Worm (Caenorhabditis elegans): ENCODE measurements around the gene Y59A8B.21.

ce11 chrV:17966747-17967146, 19.3 kb upstream of the Y59A8B.21 start, which contains the start of gene gck-3:
- TF ChIP-seq ztf-11 (tag; optimal IDR thresholded peaks at IDR 0.05): no peak
- TF ChIP-seq nhr-28 (tag; optimal IDR thresholded peaks at IDR 0.05): no peak
- no peak for TF ChIP-seq lsy-2 (tag; optimal IDR thresholded peaks at IDR 0.05)
- TF ChIP-seq unc-62 (GFP tag; optimal IDR thresholded peaks at IDR 0.05): no peak
- no peak for TF ChIP-seq blmp-1 (tag; optimal IDR thresholded peaks at IDR 0.05)
- TF ChIP-seq mep-1 (tag; optimal IDR thresholded peaks at IDR 0.05): no peak
- TF ChIP-seq elt-3 (tag; optimal IDR thresholded peaks at IDR 0.05): no peak
- TF ChIP-seq ces-1 (GFP tag; optimal IDR thresholded peaks at IDR 0.05): no peak
- no peak for TF ChIP-seq nhr-76 (tag; optimal IDR thresholded peaks at IDR 0.05)
- TF ChIP-seq elt-1 (tag; optimal IDR thresholded peaks at IDR 0.05; ENCODE audit: borderline replicate concordance, insufficient read depth): no peak
- no peak for TF ChIP-seq nhr-2 (tag; optimal IDR thresholded peaks at IDR 0.05)
- TF ChIP-seq nhr-12 (tag; optimal IDR thresholded peaks at IDR 0.05): no peak

Data from whole organism, mixed stage, embryonic.